Worm (Caenorhabditis elegans) whole organism, L1 larva: ENCODE measurements around the gene Y42H9B.3.

Experiments used
- Y116A8C.19 ChIP-seq: sonication (generic microtip); optimal IDR thresholded peaks from 2 replicates; lab custom pipeline; 2016; ENCODE audit warnings: missing compliant biosample characterization, missing genetic modification characterization, borderline replicate concordance
- blmp-1 ChIP-seq: fragments of 150-350 bp; optimal IDR thresholded peaks from 2 replicates; lab custom pipeline; 2014; ENCODE audit warnings: missing biosample characterization, missing genetic modification characterization
- ceh-63 ChIP-seq: fragments of 200-800 bp; sonication (Bioruptor generic); optimal IDR thresholded peaks from 2 replicates; lab custom pipeline; 2018; ENCODE audit warnings: mild to moderate bottlenecking, missing genetic modification characterization, missing compliant biosample characterization
- ceh-90 ChIP-seq: sonication (generic microtip); optimal IDR thresholded peaks from 2 replicates; lab custom pipeline; 2016; ENCODE audit warnings: missing genetic modification characterization, missing compliant biosample characterization
- ces-1 ChIP-seq: fragments of 150-350 bp; optimal IDR thresholded peaks from 2 replicates; lab custom pipeline; 2014; ENCODE audit warnings: missing biosample characterization, missing genetic modification reagents, missing genetic modification characterization
- dpl-1 ChIP-seq, 3 experiments: fragments of 150-350 bp in 2 of 3; sonication (generic microtip) in 1 of 3; optimal IDR thresholded peaks; 2 replicates each; lab custom pipeline; 2014 to 2017; ENCODE audit warnings: missing biosample characterization in 3 of 3, missing genetic modification characterization in 3 of 3, missing genetic modification reagents in 3 of 3
- efl-1 ChIP-seq, 4 experiments: fragments of 150-350 bp; optimal IDR thresholded peaks in 3 of 4; peaks in 1 of 4; 1 replicate in 1 of 4; 2 replicates in 3 of 4; lab custom pipeline; 2014; ENCODE audit warnings: missing biosample characterization in 2 of 4, missing genetic modification characterization in 2 of 4, missing genetic modification reagents in 2 of 4
- egl-13 ChIP-seq: sonication (generic microtip); optimal IDR thresholded peaks from 2 replicates; lab custom pipeline; 2016; ENCODE audit warnings: missing genotype, missing genetic modification reagents, missing genetic modification characterization, missing compliant biosample characterization
- egl-27 ChIP-seq, 2 experiments: fragments of 150-350 bp in 1 of 2; sonication (generic microtip); optimal IDR thresholded peaks; 3 replicates each; lab custom pipeline; 2017 to 2018; ENCODE audit warnings: missing biosample characterization in 2 of 2, missing genetic modification characterization in 2 of 2, missing genetic modification reagents in 2 of 2
- elt-2 ChIP-seq: sonication (generic microtip); optimal IDR thresholded peaks from 2 replicates; lab custom pipeline; 2016; ENCODE audit warnings: missing genetic modification characterization, mild to moderate bottlenecking, inconsistent platforms, missing compliant biosample characterization, missing genetic modification reagents
- elt-3 ChIP-seq, 6 experiments: fragments of 150-350 bp in 1 of 6; sonication (generic microtip); optimal IDR thresholded peaks; 2 replicates each; lab custom pipeline; 2017 to 2018; ENCODE audit warnings: missing biosample characterization in 6 of 6, missing genetic modification characterization in 6 of 6, inconsistent platforms in 1 of 6
- ets-5 ChIP-seq: fragments of 200-800 bp; sonication (Bioruptor generic); IDR thresholded peaks from 2 replicates; pipeline ENCODE4 v1.3.6; 2022; ENCODE audit warnings: missing genetic modification characterization, missing compliant biosample characterization
- fos-1 ChIP-seq: fragments of 150-350 bp; optimal IDR thresholded peaks from 2 replicates; lab custom pipeline; 2014; ENCODE audit warnings: missing biosample characterization, missing genetic modification characterization
- grh-1 ChIP-seq: fragments of 200-800 bp; sonication (Bioruptor generic); IDR thresholded peaks from 2 replicates; pipeline ENCODE4 v1.3.6; 2022; ENCODE audit warnings: missing genetic modification reagents, missing genetic modification characterization, missing compliant biosample characterization
- hlh-17 ChIP-seq: fragments of 200-800 bp; sonication (Bioruptor generic); optimal IDR thresholded peaks from 2 replicates; lab custom pipeline; 2018; ENCODE audit warnings: missing genetic modification characterization, mild to moderate bottlenecking, missing compliant biosample characterization, moderate library complexity, borderline replicate concordance
- hlh-4 ChIP-seq: sonication (generic microtip); optimal IDR thresholded peaks from 2 replicates; lab custom pipeline; 2016; ENCODE audit warnings: mild to moderate bottlenecking, missing genetic modification characterization, missing compliant biosample characterization
- hpl-2 ChIP-seq: fragments of 150-350 bp; optimal IDR thresholded peaks from 2 replicates; lab custom pipeline; 2014; ENCODE audit warnings: missing biosample characterization, missing genetic modification reagents, missing genetic modification characterization
- irx-1 ChIP-seq: sonication (generic microtip); optimal IDR thresholded peaks from 2 replicates; lab custom pipeline; 2016; ENCODE audit warnings: missing genetic modification characterization, missing compliant biosample characterization
- jun-1 ChIP-seq: fragments of 150-350 bp; optimal IDR thresholded peaks from 2 replicates; lab custom pipeline; 2014; ENCODE audit warnings: missing biosample characterization, missing genetic modification reagents, missing genetic modification characterization
- lin-13 ChIP-seq: fragments of 150-350 bp; optimal IDR thresholded peaks from 2 replicates; lab custom pipeline; 2014; ENCODE audit warnings: missing biosample characterization, missing genetic modification reagents, missing genetic modification characterization
- lin-35 ChIP-seq, 2 experiments: fragments of 150-350 bp; optimal IDR thresholded peaks; 2 replicates each; lab custom pipeline; 2014; ENCODE audit warnings: missing biosample characterization in 2 of 2, missing genetic modification characterization in 2 of 2, missing genetic modification reagents in 2 of 2
- lir-3 ChIP-seq: sonication (generic microtip); optimal IDR thresholded peaks from 2 replicates; lab custom pipeline; 2016; ENCODE audit warnings: mild to moderate bottlenecking, missing genetic modification characterization, moderate library complexity, missing compliant biosample characterization; ENCODE audit not compliant: poor library complexity
- mdl-1 ChIP-seq, 2 experiments: fragments of 150-350 bp; optimal IDR thresholded peaks; 2 replicates each; lab custom pipeline; 2014 to 2017; ENCODE audit warnings: missing biosample characterization in 2 of 2, missing genetic modification characterization in 2 of 2, inconsistent platforms in 1 of 2
- mef-2 ChIP-seq: fragments of 150-350 bp; optimal IDR thresholded peaks from 2 replicates; lab custom pipeline; 2014; ENCODE audit warnings: missing biosample characterization, missing genetic modification characterization
- mep-1 ChIP-seq: fragments of 150-350 bp; optimal IDR thresholded peaks from 2 replicates; lab custom pipeline; 2014; ENCODE audit warnings: missing biosample characterization, missing genetic modification characterization
- nhr-12 ChIP-seq: sonication (generic microtip); optimal IDR thresholded peaks from 2 replicates; lab custom pipeline; 2017; ENCODE audit warnings: missing biosample characterization, missing genetic modification characterization
- nhr-19 ChIP-seq: fragments of 200-800 bp; sonication (Bioruptor generic); conservative IDR thresholded peaks from 2 replicates; pipeline ENCODE4 v1.3.6; 2022; ENCODE audit warnings: missing genetic modification characterization, missing compliant biosample characterization
- nhr-20 ChIP-seq: sonication (generic microtip); optimal IDR thresholded peaks from 2 replicates; lab custom pipeline; 2016; ENCODE audit warnings: mild to moderate bottlenecking, missing genetic modification characterization, missing compliant biosample characterization
- nhr-47 ChIP-seq: sonication (generic microtip); optimal IDR thresholded peaks from 2 replicates; lab custom pipeline; 2016; ENCODE audit warnings: mild to moderate bottlenecking, missing genetic modification characterization, moderate library complexity, missing compliant biosample characterization
- nhr-71 ChIP-seq: sonication (generic microtip); optimal IDR thresholded peaks from 2 replicates; lab custom pipeline; 2016; ENCODE audit warnings: mild to moderate bottlenecking, missing genetic modification characterization, moderate library complexity, missing compliant biosample characterization
- nhr-84 ChIP-seq: sonication (generic microtip); optimal IDR thresholded peaks from 2 replicates; lab custom pipeline; 2017; ENCODE audit warnings: missing biosample characterization, missing genetic modification characterization
- nhr-85 ChIP-seq: sonication (generic microtip); peaks from one replicate; lab custom pipeline; 2016; ENCODE audit warnings: missing genetic modification characterization, inconsistent platforms, missing compliant biosample characterization
- nhr-90 ChIP-seq: sonication (generic microtip); optimal IDR thresholded peaks from 2 replicates; lab custom pipeline; 2016; ENCODE audit warnings: mild to moderate bottlenecking, missing genetic modification characterization, missing compliant biosample characterization; ENCODE audit not compliant: poor library complexity
- pag-3 ChIP-seq: sonication (generic microtip); optimal IDR thresholded peaks from 2 replicates; lab custom pipeline; 2017; ENCODE audit warnings: missing genetic modification characterization, mild to moderate bottlenecking, missing compliant biosample characterization, antibody characterized with exemption, borderline replicate concordance; ENCODE audit not compliant: insufficient read depth
- pax-3 ChIP-seq: fragments of 200-800 bp; sonication (Bioruptor generic); optimal IDR thresholded peaks from 2 replicates; lab custom pipeline; 2018; ENCODE audit warnings: mild to moderate bottlenecking, missing genetic modification characterization, moderate library complexity, missing compliant biosample characterization
- pqm-1 ChIP-seq: sonication (generic microtip); optimal IDR thresholded peaks from 3 replicates; lab custom pipeline; 2017; ENCODE audit warnings: missing biosample characterization, missing genetic modification characterization
- skn-1 ChIP-seq: fragments of 150-350 bp; optimal IDR thresholded peaks from 2 replicates; lab custom pipeline; 2014; ENCODE audit warnings: missing biosample characterization, missing genetic modification characterization
- snu-23 ChIP-seq: sonication (generic microtip); optimal IDR thresholded peaks from 2 replicates; lab custom pipeline; 2016; ENCODE audit warnings: missing genetic modification characterization, missing compliant biosample characterization
- sptf-1 ChIP-seq: fragments of 150-350 bp; optimal IDR thresholded peaks from 2 replicates; lab custom pipeline; 2014; ENCODE audit warnings: missing biosample characterization, missing genetic modification characterization
- sup-37 ChIP-seq: fragments of 200-800 bp; sonication (Bioruptor generic); optimal IDR thresholded peaks from 2 replicates; lab custom pipeline; 2018; ENCODE audit warnings: mild to moderate bottlenecking, missing genetic modification characterization, missing compliant biosample characterization
- swsn-7 ChIP-seq: sonication (generic microtip); optimal IDR thresholded peaks from 2 replicates; lab custom pipeline; 2016; ENCODE audit warnings: missing genetic modification characterization, missing compliant biosample characterization
- unc-130 ChIP-seq: fragments of 150-350 bp; optimal IDR thresholded peaks from 2 replicates; lab custom pipeline; 2017; ENCODE audit warnings: missing biosample characterization, missing genetic modification characterization, inconsistent platforms
- unc-86 ChIP-seq: sonication (generic microtip); optimal IDR thresholded peaks from 2 replicates; lab custom pipeline; 2016; ENCODE audit warnings: missing genetic modification characterization, missing compliant biosample characterization
- xbp-1 ChIP-seq: sonication (generic microtip); optimal IDR thresholded peaks from 2 replicates; lab custom pipeline; 2016; ENCODE audit warnings: missing genetic modification characterization, missing compliant biosample characterization
- zag-1 ChIP-seq: fragments of 150-350 bp; optimal IDR thresholded peaks from 2 replicates; lab custom pipeline; 2014; ENCODE audit warnings: missing biosample characterization, missing genetic modification characterization
- ztf-11 ChIP-seq, 2 experiments: sonication (generic microtip); optimal IDR thresholded peaks; 2 replicates each; lab custom pipeline; 2016 to 2017; ENCODE audit warnings: missing genetic modification characterization in 2 of 2, missing biosample characterization in 1 of 2, missing compliant biosample characterization in 1 of 2

Y42H9B.3 gene

DNA sequence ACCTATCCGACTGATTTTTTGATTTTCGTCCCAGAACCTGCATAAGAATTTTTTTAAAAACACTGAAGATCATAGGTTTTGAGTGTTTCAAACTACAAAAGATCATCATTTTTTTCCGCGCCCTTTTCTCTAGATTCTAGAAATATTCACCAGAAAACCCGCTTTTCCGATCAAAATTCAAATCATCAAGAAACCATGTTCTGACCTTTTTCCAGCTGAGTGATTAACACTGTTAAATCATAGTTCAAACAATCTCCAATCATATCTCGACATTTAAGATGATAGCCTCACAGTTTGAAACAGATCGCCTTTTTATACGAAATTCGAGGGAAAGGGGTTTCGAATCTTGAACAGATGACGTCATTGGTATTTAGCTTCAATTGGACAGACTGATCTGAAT, 31.5 kb upstream of the Y42H9B.3 start:
- TF ChIP-seq unc-86 (no peak), nhr-71 (tag; lab: Kevin White, UChicago) (peak; percentile 44), egl-13 (tag; lab: Kevin White, UChicago) (no peak), nhr-90 (tag; lab: Kevin White, UChicago) (no peak), sup-37 (no peak), sptf-1 (tag; lab: Kevin White, UChicago) (no peak), egl-27 (tag; optimal IDR thresholded peaks at IDR 0.05; lab: Kevin White, UChicago) (no peak), mdl-1 (tag; optimal IDR thresholded peaks at IDR 0.05; lab: Kevin White, UChicago) (no peak), hpl-2 (GFP tag; lab: Kevin White, UChicago) (no peak), swsn-7 (tag; lab: Kevin White, UChicago) (no peak), grh-1 (GFP tag; lab: Robert Waterston, UW) (0 out of 2 replicates have a peak, but pooled peaks have one; percentile 12), lin-35 (GFP tag; optimal IDR thresholded peaks at IDR 0.05; lab: Kevin White, UChicago) (no peak), irx-1 (no peak), nhr-85 (tag; lab: Kevin White, UChicago) (peak; percentile 86), pax-3 (tag; lab: Kevin White, UChicago) (no peak), skn-1 (tag; lab: Kevin White, UChicago) (no peak), elt-3 (tag; optimal IDR thresholded peaks at IDR 0.05; lab: Kevin White, UChicago) (peak in 1 of 6 experiments; percentile 15), nhr-20 (tag; lab: Kevin White, UChicago) (peak; percentile 41), ceh-63 (GFP tag; lab: Kevin White, UChicago) (no peak), lir-3 (tag; lab: Kevin White, UChicago) (no peak), ces-1 (GFP tag; lab: Kevin White, UChicago) (no peak), nhr-84 (tag; lab: Kevin White, UChicago) (no peak), snu-23 (GFP tag; lab: Kevin White, UChicago) (peak; percentile 22), nhr-19 (GFP tag; lab: Robert Waterston, UW) (no peak), hlh-17 (GFP tag; lab: Kevin White, UChicago) (no peak), lin-13 (GFP tag; lab: Kevin White, UChicago) (no peak), dpl-1 (GFP tag; optimal IDR thresholded peaks at IDR 0.05; lab: Kevin White, UChicago) (no peak), nhr-47 (tag; lab: Kevin White, UChicago) (no peak), ets-5 (GFP tag; lab: Robert Waterston, UW) (no peak), fos-1 (no peak), hlh-4 (no peak)
- TF ChIP-seq, all 84 proteins: peak for 6

- TF ChIP-seq lir-3 (tag; lab: Kevin White, UChicago) (no peak), elt-3 (tag; optimal IDR thresholded peaks at IDR 0.05; lab: Kevin White, UChicago) (peak in 2 of 6 experiments; percentile 23 to 72), hpl-2 (GFP tag; lab: Kevin White, UChicago) (no peak), ceh-90 (tag; lab: Kevin White, UChicago) (no peak), blmp-1 (tag; lab: Kevin White, UChicago) (peak; percentile 48), nhr-12 (tag; lab: Kevin White, UChicago) (no peak), pag-3 (tag; lab: Kevin White, UChicago) (no peak), pax-3 (tag; lab: Kevin White, UChicago) (no peak), nhr-85 (tag; lab: Kevin White, UChicago) (peak; percentile 56), nhr-71 (tag; lab: Kevin White, UChicago) (peak; percentile 2), jun-1 (tag; lab: Kevin White, UChicago) (no peak)
These were observed 30.7 kb upstream of the Y42H9B.3 start for ce11 chrIV:8042897-8043296.

DNA sequence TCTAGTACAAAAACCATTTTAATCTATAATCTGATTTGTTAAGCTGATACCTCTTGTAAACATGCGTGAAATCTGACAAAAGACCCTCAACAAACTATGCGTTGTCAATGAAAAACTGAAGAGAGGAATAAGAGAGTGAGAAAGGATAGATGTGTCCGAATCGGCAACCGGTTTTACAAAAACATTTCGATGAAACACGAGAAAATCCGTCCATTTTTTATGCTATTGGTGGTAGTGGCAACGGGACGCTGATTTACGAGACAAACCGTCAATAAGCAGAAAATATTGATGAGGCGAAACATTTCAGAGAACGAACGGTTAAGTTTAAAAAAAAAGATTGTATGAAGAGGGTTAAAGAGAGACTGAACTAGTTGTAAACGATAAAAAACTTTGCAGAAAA, 29.8 kb upstream of the Y42H9B.3 start:
- TF ChIP-seq elt-3 (tag; optimal IDR thresholded peaks at IDR 0.05; lab: Kevin White, UChicago) (peak in 2 of 6 experiments; percentile 33 to 64), Y116A8C.19 (tag; lab: Kevin White, UChicago) (no peak), mef-2 (tag; lab: Kevin White, UChicago) (no peak), xbp-1 (no peak), elt-2 (tag; lab: Kevin White, UChicago) (no peak), mdl-1 (tag; optimal IDR thresholded peaks at IDR 0.05; lab: Kevin White, UChicago) (peak in 1 of 2 experiments; percentile 7), mep-1 (tag; lab: Kevin White, UChicago) (peak; percentile 40), zag-1 (tag; lab: Kevin White, UChicago) (no peak), unc-130 (tag; lab: Kevin White, UChicago) (no peak), lir-3 (tag; lab: Kevin White, UChicago) (no peak), ztf-11 (tag; optimal IDR thresholded peaks at IDR 0.05; lab: Kevin White, UChicago) (no peak), swsn-7 (tag; lab: Kevin White, UChicago) (no peak), skn-1 (tag; lab: Kevin White, UChicago) (no peak), pqm-1 (tag; lab: Kevin White, UChicago) (no peak), pax-3 (tag; lab: Kevin White, UChicago) (no peak), nhr-85 (tag; lab: Kevin White, UChicago) (peak; percentile 91), nhr-19 (GFP tag; lab: Robert Waterston, UW) (peak; percentile 23; the same call in 1 of the 2 replicates), nhr-84 (tag; lab: Kevin White, UChicago) (no peak), nhr-20 (tag; lab: Kevin White, UChicago) (peak; percentile 65), efl-1 (optimal IDR thresholded peaks at IDR 0.05; lab: Kevin White, UChicago) (no peak), efl-1 (GFP tag; optimal IDR thresholded peaks at IDR 0.05 in 1 of 2; lab: Kevin White, UChicago) (peak in 1 of 2 experiments; percentile 43)
